Worm (Caenorhabditis elegans) whole organism, L4 larva: Measurements from ENCODE around the gene Y34B4A.7.

Experiments
- egl-27 ChIP-seq: sonication (generic microtip); optimal IDR thresholded peaks from 3 replicates; lab custom pipeline; 2017; ENCODE audit warnings: missing biosample characterization, missing genetic modification reagents, missing genetic modification characterization
- fkh-10 ChIP-seq: fragments of 150-350 bp; optimal IDR thresholded peaks from 2 replicates; lab custom pipeline; 2014; ENCODE audit warnings: missing biosample characterization, missing genetic modification reagents, missing genetic modification characterization
- lsy-2 ChIP-seq, 2 experiments: fragments of 150-350 bp in 1 of 2; sonication (generic microtip) in 1 of 2; optimal IDR thresholded peaks; 2 replicates each; lab custom pipeline; 2014 to 2017; ENCODE audit warnings: missing biosample characterization in 2 of 2, missing genetic modification characterization in 2 of 2

- no peak for TF ChIP-seq fkh-10 (GFP tag; lab: Kevin White, UChicago)
- TF ChIP-seq lsy-2 (tag; optimal IDR thresholded peaks at IDR 0.05; lab: Kevin White, UChicago), result no peak
- no peak for TF ChIP-seq egl-27 (tag; lab: Kevin White, UChicago)
Measured at ce11 chrX:5279674-5280073, 35.5 kb downstream of the Y34B4A.7 start, which contains the start of gene rga-8.
